Worm (Caenorhabditis elegans) whole organism, late embryonic: ENCODE data around the gene R160.4.

Experiments used
- C08G9.2 ChIP-seq: sonication (generic microtip); optimal IDR thresholded peaks from 2 replicates; lab custom pipeline; 2016; ENCODE audit warnings: mild to moderate bottlenecking, missing genetic modification characterization, moderate library complexity, missing compliant biosample characterization
- F13H6.1 ChIP-seq: sonication (generic microtip); optimal IDR thresholded peaks from 2 replicates; lab custom pipeline; 2016; ENCODE audit warnings: missing genetic modification characterization, missing compliant biosample characterization
- K02D7.2 ChIP-seq: sonication (generic microtip); optimal IDR thresholded peaks from 2 replicates; lab custom pipeline; 2017; ENCODE audit warnings: mild to moderate bottlenecking, missing genetic modification characterization, missing compliant biosample characterization
- K09A11.1 ChIP-seq: sonication (generic microtip); optimal IDR thresholded peaks from 2 replicates; lab custom pipeline; 2017; ENCODE audit warnings: antibody characterized with exemption, mild to moderate bottlenecking, missing genetic modification characterization, missing compliant biosample characterization; ENCODE audit not compliant: insufficient read depth
- ama-1 ChIP-seq: fragments of 150-350 bp; optimal IDR thresholded peaks from 2 replicates; lab custom pipeline; 2014
- ceh-18 ChIP-seq: sonication (generic microtip); optimal IDR thresholded peaks from 2 replicates; lab custom pipeline; 2016; ENCODE audit warnings: missing genetic modification characterization, missing compliant biosample characterization
- ceh-19 ChIP-seq: fragments of 200-800 bp; sonication (Bioruptor generic); optimal IDR thresholded peaks from 2 replicates; lab custom pipeline; 2018; ENCODE audit warnings: mild to moderate bottlenecking, missing genetic modification characterization, missing compliant biosample characterization
- ceh-22 ChIP-seq: sonication (generic microtip); optimal IDR thresholded peaks from 2 replicates; lab custom pipeline; 2017; ENCODE audit warnings: missing biosample characterization, missing genetic modification characterization
- ceh-24 ChIP-seq: sonication (generic microtip); optimal IDR thresholded peaks from 2 replicates; lab custom pipeline; 2016; ENCODE audit warnings: mild to moderate bottlenecking, missing genetic modification characterization, missing compliant biosample characterization
- ceh-30 ChIP-seq: fragments of 150-350 bp; optimal IDR thresholded peaks from 2 replicates; lab custom pipeline; 2014; ENCODE audit warnings: missing biosample characterization, missing genetic modification characterization
- ceh-31 ChIP-seq: sonication (generic microtip); optimal IDR thresholded peaks from 2 replicates; lab custom pipeline; 2016; ENCODE audit warnings: missing genetic modification characterization, missing compliant biosample characterization
- ceh-34 ChIP-seq: sonication (generic microtip); optimal IDR thresholded peaks from 2 replicates; lab custom pipeline; 2016; ENCODE audit warnings: mild to moderate bottlenecking, missing genetic modification characterization, missing compliant biosample characterization
- che-1 ChIP-seq: sonication (generic microtip); optimal IDR thresholded peaks from 2 replicates; lab custom pipeline; 2016; ENCODE audit warnings: mild to moderate bottlenecking, missing genetic modification characterization, missing compliant biosample characterization
- dmd-4 ChIP-seq: sonication (generic microtip); optimal IDR thresholded peaks from 2 replicates; lab custom pipeline; 2016; ENCODE audit warnings: borderline replicate concordance, missing genetic modification characterization, missing compliant biosample characterization
- dve-1 ChIP-seq: sonication (generic microtip); optimal IDR thresholded peaks from 2 replicates; lab custom pipeline; 2017; ENCODE audit warnings: antibody characterized with exemption, mild to moderate bottlenecking, missing genetic modification characterization, missing compliant biosample characterization
- ets-4 ChIP-seq: sonication (generic microtip); optimal IDR thresholded peaks from 2 replicates; lab custom pipeline; 2016; ENCODE audit warnings: missing genetic modification characterization, missing compliant biosample characterization
- fax-1 ChIP-seq: sonication (generic microtip); optimal IDR thresholded peaks from 2 replicates; lab custom pipeline; 2016; ENCODE audit warnings: missing genotype, missing genetic modification characterization, missing compliant biosample characterization
- fkh-10 ChIP-seq: fragments of 150-350 bp; optimal IDR thresholded peaks from 2 replicates; lab custom pipeline; 2014; ENCODE audit warnings: missing biosample characterization, missing genetic modification reagents, missing genetic modification characterization
- fkh-6 ChIP-seq: sonication (generic microtip); optimal IDR thresholded peaks from 2 replicates; lab custom pipeline; 2016; ENCODE audit warnings: missing genetic modification characterization, missing compliant biosample characterization
- gmeb-2 ChIP-seq: sonication (generic microtip); optimal IDR thresholded peaks from 2 replicates; lab custom pipeline; 2016; ENCODE audit warnings: missing genetic modification characterization, inconsistent platforms, missing compliant biosample characterization
- hlh-13 ChIP-seq: fragments of 200-800 bp; sonication (Bioruptor generic); optimal IDR thresholded peaks from 2 replicates; lab custom pipeline; 2018; ENCODE audit warnings: mild to moderate bottlenecking, missing genetic modification characterization, missing compliant biosample characterization
- hlh-6 ChIP-seq: sonication (generic microtip); optimal IDR thresholded peaks from 2 replicates; lab custom pipeline; 2016; ENCODE audit warnings: missing genotype, missing genetic modification characterization, missing compliant biosample characterization
- hlh-8 ChIP-seq: sonication (generic microtip); optimal IDR thresholded peaks from 2 replicates; lab custom pipeline; 2016; ENCODE audit warnings: missing genotype, missing genetic modification characterization, missing compliant biosample characterization
- madf-2 ChIP-seq: sonication (generic microtip); optimal IDR thresholded peaks from 2 replicates; lab custom pipeline; 2017; ENCODE audit warnings: missing genetic modification characterization, missing compliant biosample characterization
- mec-3 ChIP-seq: sonication (generic microtip); optimal IDR thresholded peaks from 2 replicates; lab custom pipeline; 2016; ENCODE audit warnings: borderline replicate concordance, missing genetic modification characterization, missing compliant biosample characterization
- nfya-1 ChIP-seq: sonication (generic microtip); optimal IDR thresholded peaks from 2 replicates; lab custom pipeline; 2017; ENCODE audit warnings: missing genetic modification characterization, mild to moderate bottlenecking, missing compliant biosample characterization, antibody characterized with exemption, moderate library complexity
- nhr-11 ChIP-seq: fragments of 150-350 bp; optimal IDR thresholded peaks from 2 replicates; lab custom pipeline; 2014; ENCODE audit warnings: missing biosample characterization, missing genetic modification characterization
- nhr-232 ChIP-seq: sonication (generic microtip); optimal IDR thresholded peaks from 2 replicates; lab custom pipeline; 2016; ENCODE audit warnings: missing genetic modification characterization, missing compliant biosample characterization
- pag-3 ChIP-seq: sonication (generic microtip); optimal IDR thresholded peaks from 2 replicates; lab custom pipeline; 2016; ENCODE audit warnings: missing compliant biosample characterization, missing genetic modification characterization, borderline replicate concordance
- pat-9 ChIP-seq: fragments of 200-800 bp; sonication (Bioruptor generic); optimal IDR thresholded peaks from 2 replicates; lab custom pipeline; 2018; ENCODE audit warnings: mild to moderate bottlenecking, missing genetic modification characterization, moderate library complexity, missing compliant biosample characterization
- pax-1 ChIP-seq: fragments of 150-350 bp; optimal IDR thresholded peaks from 2 replicates; lab custom pipeline; 2014; ENCODE audit warnings: missing biosample characterization, missing genetic modification characterization
- pha-2 ChIP-seq: sonication (generic microtip); optimal IDR thresholded peaks from 2 replicates; lab custom pipeline; 2017; ENCODE audit warnings: mild to moderate bottlenecking, missing genetic modification characterization, missing compliant biosample characterization
- pha-4 ChIP-seq: fragments of 150-350 bp; optimal IDR thresholded peaks from 2 replicates; lab custom pipeline; 2018; ENCODE audit warnings: missing biosample characterization, missing genetic modification reagents, missing genetic modification characterization
- pqm-1 ChIP-seq: sonication (generic microtip); optimal IDR thresholded peaks from 2 replicates; lab custom pipeline; 2016; ENCODE audit warnings: missing genetic modification characterization, missing compliant biosample characterization
- ref-2 ChIP-seq: sonication (generic microtip); optimal IDR thresholded peaks from 2 replicates; lab custom pipeline; 2016; ENCODE audit warnings: missing genetic modification characterization, missing compliant biosample characterization
- sdc-2 ChIP-seq: sonication (generic microtip); optimal IDR thresholded peaks from 2 replicates; lab custom pipeline; 2016; ENCODE audit warnings: missing genotype, missing genetic modification characterization, missing compliant biosample characterization
- sox-2 ChIP-seq: fragments of 200-800 bp; sonication (Bioruptor generic); IDR thresholded peaks from 2 replicates; pipeline ENCODE4 v1.3.6; 2022; ENCODE audit warnings: missing genetic modification reagents, missing genetic modification characterization, missing compliant biosample characterization
- tbx-2 ChIP-seq: sonication (generic microtip); optimal IDR thresholded peaks from 2 replicates; lab custom pipeline; 2016; ENCODE audit warnings: missing genetic modification characterization, missing compliant biosample characterization
- ttx-3 ChIP-seq: sonication (generic microtip); optimal IDR thresholded peaks from 2 replicates; lab custom pipeline; 2016; ENCODE audit warnings: missing genetic modification reagents, missing genetic modification characterization, missing compliant biosample characterization
- unc-3 ChIP-seq, 2 experiments: fragments of 200-800 bp in 1 of 2; sonication (Bioruptor generic) in 1 of 2; sonication (generic microtip) in 1 of 2; conservative IDR thresholded peaks in 1 of 2; optimal IDR thresholded peaks in 1 of 2; 2 replicates each; pipeline versions ENCODE4 v1.3.6 to Lab custom; 2016 to 2022; ENCODE audit warnings: missing compliant biosample characterization in 2 of 2, missing genetic modification characterization in 2 of 2, missing genetic modification reagents in 1 of 2
- unc-42 ChIP-seq: sonication (generic microtip); optimal IDR thresholded peaks from 2 replicates; lab custom pipeline; 2016; ENCODE audit warnings: missing genotype, missing genetic modification characterization, missing compliant biosample characterization
- unc-55 ChIP-seq: sonication (generic microtip); optimal IDR thresholded peaks from 2 replicates; lab custom pipeline; 2017; ENCODE audit warnings: missing biosample characterization, missing genetic modification reagents, missing genetic modification characterization
- unc-86 ChIP-seq: sonication (generic microtip); optimal IDR thresholded peaks from 2 replicates; lab custom pipeline; 2016; ENCODE audit warnings: missing genetic modification characterization, missing compliant biosample characterization
- ztf-16 ChIP-seq: sonication (generic microtip); optimal IDR thresholded peaks from 2 replicates; lab custom pipeline; 2017; ENCODE audit warnings: missing genetic modification characterization, missing compliant biosample characterization

Gene R160.4

ce11 chrX:4395073-4395850 is 26.6 kb upstream of the R160.4 start:
- TF ChIP-seq ztf-16 (tag; lab: Kevin White, UChicago) (no peak), mec-3 (tag; lab: Kevin White, UChicago) (no peak), hlh-13 (GFP tag; lab: Kevin White, UChicago) (no peak), pha-4 (tag; lab: Kevin White, UChicago) (no peak), tbx-2 (tag; lab: Kevin White, UChicago) (peak; percentile 33), ceh-18 (tag; lab: Kevin White, UChicago) (peak; percentile 61), hlh-6 (tag; lab: Kevin White, UChicago) (no peak), sdc-2 (peak; percentile 98), sox-2 (GFP tag; lab: Robert Waterston, UW) (peak; percentile 37), fkh-6 (tag; lab: Kevin White, UChicago) (no peak), ets-4 (tag; lab: Kevin White, UChicago) (peak; percentile 41), gmeb-2 (tag; lab: Kevin White, UChicago) (no peak), pqm-1 (tag; lab: Kevin White, UChicago) (no peak), che-1 (tag; lab: Kevin White, UChicago) (no peak), dmd-4 (no peak), ref-2 (peak; percentile 33), ceh-19 (GFP tag; lab: Kevin White, UChicago) (no peak), unc-86 (tag; lab: Kevin White, UChicago) (peak; percentile 8), K09A11.1 (peak; percentile 83), F13H6.1 (no peak), ceh-34 (tag; lab: Kevin White, UChicago) (peak; percentile 33), unc-3 (GFP tag; conservative IDR thresholded peaks at IDR 0.05; lab: Robert Waterston, UW) (no peak), unc-3 (tag; optimal IDR thresholded peaks at IDR 0.05; lab: Kevin White, UChicago) (no peak), ama-1 (lab: Kevin White, UChicago) (no peak), nfya-1 (tag; lab: Kevin White, UChicago) (peak; percentile 58), pag-3 (no peak), ceh-24 (tag; lab: Kevin White, UChicago) (no peak), nhr-232 (tag; lab: Kevin White, UChicago) (no peak), ceh-31 (tag; lab: Kevin White, UChicago) (peak; percentile 74), unc-42 (tag; lab: Kevin White, UChicago) (peak; percentile 6), K02D7.2 (tag; lab: Kevin White, UChicago) (no peak), fkh-10 (no peak), ceh-30 (tag; lab: Kevin White, UChicago) (no peak), dve-1 (tag; lab: Kevin White, UChicago) (no peak), fax-1 (tag; lab: Kevin White, UChicago) (no peak), ceh-22 (tag; lab: Kevin White, UChicago) (no peak), hlh-8 (no peak), C08G9.2 (tag; lab: Kevin White, UChicago) (no peak), madf-2 (tag; lab: Kevin White, UChicago) (no peak), pha-2 (tag; lab: Kevin White, UChicago) (no peak), pax-1 (tag; lab: Kevin White, UChicago) (no peak), pat-9 (tag; lab: Kevin White, UChicago) (no peak), nhr-11 (tag; lab: Kevin White, UChicago) (no peak), ttx-3 (no peak), unc-55 (GFP tag; lab: Kevin White, UChicago) (no peak)
